Worm (Caenorhabditis elegans): ENCODE measurements around the gene twf-2.

twf-2 gene

DNA sequence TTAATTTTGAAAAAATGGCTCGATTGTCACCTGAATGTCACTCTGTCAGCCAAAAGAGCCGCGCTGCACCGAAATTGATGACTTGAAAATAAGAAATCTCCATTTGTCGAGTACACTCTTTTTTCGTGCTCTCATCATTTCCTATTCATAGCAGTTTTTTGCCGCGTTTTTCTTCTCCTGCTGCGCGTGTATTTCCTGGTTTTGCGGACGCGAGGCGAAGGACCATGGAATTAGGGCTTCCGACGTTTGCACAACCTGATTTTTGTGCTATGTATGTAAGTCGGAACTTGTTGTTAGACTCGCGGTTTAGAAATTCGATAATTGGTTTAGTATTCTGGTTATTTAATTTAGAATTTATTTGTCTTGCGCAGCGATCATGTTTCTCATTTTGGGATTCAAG lies 34.2 kb downstream of the twf-2 start:
- no peak for TF ChIP-seq ztf-25 (GFP tag; IDR thresholded peaks at IDR 0.05)
- no peak for TF ChIP-seq egrh-3 (GFP tag; IDR thresholded peaks at IDR 0.05)
- TF ChIP-seq cebp-2 (GFP tag; IDR thresholded peaks at IDR 0.05): no peak
- TF ChIP-seq lsl-1 (GFP tag; optimal IDR thresholded peaks at IDR 0.05): no peak
- no peak for TF ChIP-seq F52B5.7 (tag; optimal IDR thresholded peaks at IDR 0.05)
- no peak for TF ChIP-seq egl-44 (GFP tag; IDR thresholded peaks at IDR 0.05)
- TF ChIP-seq ceh-91 (GFP tag; IDR thresholded peaks at IDR 0.05): no peak
- no peak for TF ChIP-seq efl-1 (GFP tag; optimal IDR thresholded peaks at IDR 0.05)
- TF ChIP-seq ZK185.1 (tag; optimal IDR thresholded peaks at IDR 0.05; ENCODE audit: poor library complexity, severe bottlenecking): no peak
- TF ChIP-seq sea-2 (GFP tag; IDR thresholded peaks at IDR 0.05): no peak
- TF ChIP-seq hlh-12 (tag; optimal IDR thresholded peaks at IDR 0.05): no peak
- no peak for TF ChIP-seq ets-4 (GFP tag; optimal IDR thresholded peaks at IDR 0.05)
- TF ChIP-seq nhr-80 (tag; optimal IDR thresholded peaks at IDR 0.05): no peak
- TF ChIP-seq madf-8 (GFP tag; conservative IDR thresholded peaks at IDR 0.05): no peak
- no peak for TF ChIP-seq Y53F4B.3 (GFP tag; IDR thresholded peaks at IDR 0.05)
- no peak for TF ChIP-seq Y95B8A.8 (GFP tag; IDR thresholded peaks at IDR 0.05)
- no peak for TF ChIP-seq let-607 (tag; optimal IDR thresholded peaks at IDR 0.05)

DNA sequence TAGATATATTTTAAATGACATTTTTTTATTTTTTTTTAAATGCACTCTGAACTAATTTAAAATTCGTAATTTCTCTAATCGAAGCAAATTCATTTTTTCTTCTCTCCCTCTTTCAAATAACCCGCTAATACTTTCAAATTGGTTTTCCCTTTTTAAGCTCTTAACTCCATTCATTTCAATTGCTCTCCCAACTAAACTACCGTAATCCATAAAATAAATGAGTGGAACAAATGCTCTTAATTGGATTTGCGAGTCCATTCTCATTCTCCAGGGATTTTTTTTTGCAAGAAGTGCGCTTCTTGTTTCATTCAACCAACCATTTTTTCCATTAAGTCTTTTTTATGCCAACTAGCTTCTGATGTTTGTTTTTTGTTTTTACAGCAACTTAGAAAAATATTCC lies 35.0 kb downstream of the twf-2 start:
- TF ChIP-seq akir-1 (GFP tag; optimal IDR thresholded peaks at IDR 0.05) (no peak), cebp-1 (GFP tag; IDR thresholded peaks at IDR 0.05) (no peak), cebp-1 (tag; optimal IDR thresholded peaks at IDR 0.05) (no peak)

DNA sequence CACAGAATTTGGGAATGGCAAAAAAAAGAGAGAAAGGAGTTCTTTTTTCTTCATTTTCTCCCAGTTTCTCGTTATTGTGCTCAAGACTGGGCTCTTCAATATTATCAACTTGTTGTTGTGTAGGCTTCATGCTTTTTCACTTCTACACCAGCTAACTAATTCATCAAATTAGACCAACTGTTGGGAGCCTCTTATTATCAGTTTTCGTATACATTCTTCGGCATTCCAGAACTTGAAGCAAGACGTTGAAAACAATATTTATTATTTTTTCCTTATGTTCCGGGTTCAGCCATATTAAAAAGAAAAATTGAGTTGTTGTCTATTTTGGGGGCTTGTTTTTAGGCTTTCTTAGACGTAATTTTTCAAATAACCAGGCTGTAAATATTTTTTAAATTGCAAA lies 36.9 kb downstream of the twf-2 start:
- TF ChIP-seq F57A8.1 (GFP tag; optimal IDR thresholded peaks at IDR 0.05) (no peak), F39B2.1 (GFP tag; IDR thresholded peaks at IDR 0.05) (no peak), madf-10 (tag; optimal IDR thresholded peaks at IDR 0.05) (no peak), F55B11.4 (tag; optimal IDR thresholded peaks at IDR 0.05; ENCODE audit: borderline replicate concordance, insufficient read depth) (no peak), ztf-28 (GFP tag; IDR thresholded peaks at IDR 0.05) (no peak), nhr-120 (GFP tag; IDR thresholded peaks at IDR 0.05) (no peak), efl-1 (GFP tag; optimal IDR thresholded peaks at IDR 0.05) (no peak), F33H1.4 (GFP tag; IDR thresholded peaks at IDR 0.05) (no peak), snpc-4 (GFP tag; optimal IDR thresholded peaks at IDR 0.05) (no peak), snpc-4 (tag; optimal IDR thresholded peaks at IDR 0.05) (no peak), zfh-2 (GFP tag; conservative IDR thresholded peaks at IDR 0.05) (no peak), gei-17 (GFP tag; optimal IDR thresholded peaks at IDR 0.05) (no peak), dox-1 (GFP tag; IDR thresholded peaks at IDR 0.05) (no peak), tbp1 (GFP tag; optimal IDR thresholded peaks at IDR 0.05) (no peak), ceh-40 (GFP tag; IDR thresholded peaks at IDR 0.05) (no peak), K12H6.12 (tag; optimal IDR thresholded peaks at IDR 0.05) (no peak)

DNA sequence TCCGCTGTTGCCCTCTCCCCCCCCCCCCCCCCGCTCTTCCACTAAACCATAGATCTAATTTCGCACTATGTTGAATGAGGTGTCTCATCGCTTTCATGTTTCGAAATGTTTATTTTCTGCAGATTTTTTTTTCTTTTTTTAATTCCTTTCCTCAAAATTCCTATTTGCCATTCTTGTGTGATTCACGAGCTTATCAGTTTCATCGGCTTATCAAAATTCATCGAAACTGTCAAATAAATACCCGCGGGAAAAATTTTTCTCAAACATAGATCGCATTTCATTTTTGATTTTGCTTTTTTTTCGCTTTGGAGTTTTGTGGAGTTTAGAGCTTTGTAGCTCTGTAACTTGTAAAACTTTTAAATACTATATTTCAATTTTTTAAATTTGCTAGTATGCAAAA lies 38.0 kb downstream of the twf-2 start:
- TF ChIP-seq egrh-3 (GFP tag; IDR thresholded peaks at IDR 0.05) (peak; percentile 27; the same call in 1 of the 2 replicates), sptf-2 (GFP tag; optimal IDR thresholded peaks at IDR 0.05) (no peak), hrde-1 (tag; optimal IDR thresholded peaks at IDR 0.05; ENCODE audit: borderline replicate concordance) (no peak), B0019.2 (GFP tag; conservative IDR thresholded peaks at IDR 0.05) (no peak), cebp-1 (GFP tag; IDR thresholded peaks at IDR 0.05) (no peak), cebp-1 (tag; optimal IDR thresholded peaks at IDR 0.05) (peak; percentile 55)
